Fruit fly (Drosophila melanogaster) whole organism, embryonic: Measurements from ENCODE around the gene CG6441.

ENCODE experiments used
- B-H2 ChIP-seq: fragments of 200-800 bp; sonication (Bioruptor generic); optimal IDR thresholded peaks from 2 replicates; lab custom pipeline; 2018; ENCODE audit warnings: missing biosample characterization, mild to moderate bottlenecking, missing genetic modification characterization
- CG10267 ChIP-seq: fragments of 200-800 bp; sonication (Bioruptor generic); optimal IDR thresholded peaks from 2 replicates; lab custom pipeline; 2018; ENCODE audit warnings: missing biosample characterization, mild to moderate bottlenecking, missing genetic modification characterization, moderate library complexity
- CG12236 ChIP-seq: fragments of 200-800 bp; sonication (Bioruptor generic); optimal IDR thresholded peaks from 2 replicates; lab custom pipeline; 2016; ENCODE audit warnings: missing biosample characterization, missing genetic modification characterization
- CG14710 ChIP-seq: fragments of 200-800 bp; sonication (Bioruptor generic); optimal IDR thresholded peaks from 3 replicates; lab custom pipeline; 2019; ENCODE audit warnings: missing biosample characterization, mild to moderate bottlenecking, missing genetic modification characterization, moderate library complexity
- CG14860 ChIP-seq: fragments of 200-800 bp; sonication (Bioruptor generic); IDR thresholded peaks from 3 replicates; pipeline ENCODE4 v1.3.6; 2022; ENCODE audit warnings: missing biosample characterization, missing genetic modification characterization; ENCODE audit not compliant: partially characterized antibody
- CG1529 ChIP-seq: fragments of 200-800 bp; sonication (Bioruptor generic); optimal IDR thresholded peaks from 3 replicates; lab custom pipeline; 2018; ENCODE audit warnings: missing biosample characterization, missing genetic modification characterization
- CG15601 ChIP-seq: fragments of 200-800 bp; sonication (Bioruptor generic); optimal IDR thresholded peaks from 3 replicates; lab custom pipeline; 2019; ENCODE audit warnings: missing biosample characterization, mild to moderate bottlenecking, missing genetic modification characterization, moderate library complexity
- CG16779 ChIP-seq: fragments of 200-800 bp; sonication (Bioruptor generic); IDR thresholded peaks from 2 replicates; pipeline ENCODE4 v1.3.6; 2022; ENCODE audit warnings: missing biosample characterization, missing genetic modification characterization
- CG17568 ChIP-seq: fragments of 200-800 bp; sonication (Bioruptor generic); optimal IDR thresholded peaks from 2 replicates; lab custom pipeline; 2018; ENCODE audit warnings: missing biosample characterization, mild to moderate bottlenecking, missing genetic modification characterization, moderate library complexity
- CG17829 ChIP-seq: fragments of 200-800 bp; optimal IDR thresholded peaks from 2 replicates; lab custom pipeline; 2019; ENCODE audit warnings: missing biosample characterization, mild to moderate bottlenecking, missing genetic modification characterization, moderate library complexity
- CG2712 ChIP-seq: fragments of 200-800 bp; optimal IDR thresholded peaks from 3 replicates; lab custom pipeline; 2019; ENCODE audit warnings: missing biosample characterization, mild to moderate bottlenecking, missing genetic modification characterization, moderate library complexity
- CG3065 ChIP-seq: fragments of 200-800 bp; sonication (Bioruptor generic); optimal IDR thresholded peaks from 2 replicates; lab custom pipeline; 2016; ENCODE audit warnings: missing biosample characterization, missing genetic modification characterization
- CG32767 ChIP-seq: fragments of 200-800 bp; sonication (Bioruptor generic); IDR thresholded peaks from 2 replicates; pipeline ENCODE4 v1.3.6; 2022; ENCODE audit warnings: missing biosample characterization, missing genetic modification characterization
- CG33213 ChIP-seq: fragments of 200-800 bp; sonication (Bioruptor generic); optimal IDR thresholded peaks from 3 replicates; lab custom pipeline; 2016; ENCODE audit warnings: missing biosample characterization, missing genetic modification characterization
- CG9727 ChIP-seq: fragments of 200-800 bp; sonication (Bioruptor generic); optimal IDR thresholded peaks from 3 replicates; lab custom pipeline; 2017; ENCODE audit warnings: missing biosample characterization, mild to moderate bottlenecking, missing genetic modification characterization
- CG9797 ChIP-seq: fragments of 200-800 bp; sonication (Bioruptor generic); optimal IDR thresholded peaks from 3 replicates; lab custom pipeline; 2018; ENCODE audit warnings: missing biosample characterization, mild to moderate bottlenecking, missing genetic modification characterization
- CG9817 ChIP-seq: fragments of 200-800 bp; sonication (Bioruptor generic); optimal IDR thresholded peaks from 2 replicates; lab custom pipeline; 2018; ENCODE audit warnings: missing biosample characterization, mild to moderate bottlenecking, missing genetic modification characterization, moderate library complexity
- Dip2 ChIP-seq: fragments of 200-800 bp; sonication (Bioruptor generic); IDR thresholded peaks from 2 replicates; pipeline ENCODE4 v1.3.6; 2022; ENCODE audit warnings: missing biosample characterization, missing genetic modification characterization
- Dip3 ChIP-seq: fragments of 200-800 bp; sonication (Bioruptor generic); optimal IDR thresholded peaks from 3 replicates; lab custom pipeline; 2016; ENCODE audit warnings: missing biosample characterization, missing genetic modification characterization
- Doc3 ChIP-seq: fragments of 200-800 bp; sonication (Bioruptor generic); IDR thresholded peaks from 3 replicates; pipeline ENCODE4 v1.3.6; 2022; ENCODE audit warnings: missing biosample characterization, missing genetic modification characterization; ENCODE audit not compliant: partially characterized antibody
- E2f2 ChIP-seq: fragments of 200-800 bp; sonication (Bioruptor generic); IDR thresholded peaks from 2 replicates; pipeline ENCODE4 v1.3.6; 2022; ENCODE audit warnings: missing biosample characterization, missing genetic modification characterization
- Gug ChIP-seq: fragments of 200-800 bp; sonication (Bioruptor generic); IDR thresholded peaks from 4 replicates; pipeline ENCODE4 v1.3.6; 2022; ENCODE audit warnings: missing biosample characterization, missing genetic modification characterization
- HHEX ChIP-seq: fragments of 200-800 bp; sonication (Bioruptor generic); optimal IDR thresholded peaks from 3 replicates; lab custom pipeline; 2017; ENCODE audit warnings: missing biosample characterization, mild to moderate bottlenecking, missing genetic modification characterization, missing genetic modification reagents
- Hr39 ChIP-seq: fragments of >200 bp; optimal IDR thresholded peaks from 2 replicates; lab custom pipeline; 2017
- Meics ChIP-seq: fragments of 200-800 bp; sonication (Bioruptor generic); optimal IDR thresholded peaks from 2 replicates; lab custom pipeline; 2017; ENCODE audit warnings: missing biosample characterization, mild to moderate bottlenecking, missing genetic modification characterization
- NC2α ChIP-seq: fragments of 200-800 bp; sonication (Bioruptor generic); optimal IDR thresholded peaks from 2 replicates; lab custom pipeline; 2016; ENCODE audit warnings: missing biosample characterization, missing genetic modification characterization
- NK7.1 ChIP-seq: fragments of 200-800 bp; sonication (Bioruptor generic); optimal IDR thresholded peaks from 3 replicates; lab custom pipeline; 2016; ENCODE audit warnings: missing biosample characterization, missing genetic modification characterization
- Oli ChIP-seq: fragments of 200-800 bp; sonication (Bioruptor generic); optimal IDR thresholded peaks from 2 replicates; lab custom pipeline; 2018; ENCODE audit warnings: missing biosample characterization, mild to moderate bottlenecking, missing genetic modification characterization, moderate library complexity
- Trl ChIP-seq, 3 experiments: fragments of >200 bp in 2 of 3; fragments of 200-800 bp in 1 of 3; sonication (Bioruptor generic) in 1 of 3; optimal IDR thresholded peaks; 2 replicates in 1 of 3; 3 replicates in 2 of 3; lab custom pipeline; 2016 to 2017; ENCODE audit warnings: missing biosample characterization in 1 of 3, missing genetic modification characterization in 1 of 3
- Xrp1 ChIP-seq: fragments of 200-800 bp; sonication (Bioruptor generic); IDR thresholded peaks from 2 replicates; pipeline ENCODE4 v1.3.6; 2022; ENCODE audit warnings: missing biosample characterization, missing genetic modification characterization
- bsh ChIP-seq, 2 experiments: fragments of 200-800 bp; sonication (Bioruptor generic); optimal IDR thresholded peaks; 2 replicates each; lab custom pipeline; 2017 to 2018; ENCODE audit warnings: mild to moderate bottlenecking in 2 of 2, missing biosample characterization in 2 of 2, missing genetic modification characterization in 2 of 2, moderate library complexity in 1 of 2
- chif ChIP-seq, 2 experiments: fragments of 200-800 bp; sonication (Bioruptor generic); optimal IDR thresholded peaks; 3 replicates each; lab custom pipeline; 2016; ENCODE audit warnings: missing biosample characterization in 2 of 2, missing genetic modification characterization in 2 of 2
- crc ChIP-seq: fragments of 200-800 bp; sonication (Bioruptor generic); optimal IDR thresholded peaks from 2 replicates; lab custom pipeline; 2016; ENCODE audit warnings: missing biosample characterization, missing genetic modification characterization
- dmrt11E ChIP-seq: fragments of 200-800 bp; sonication (Bioruptor generic); optimal IDR thresholded peaks from 3 replicates; lab custom pipeline; 2018; ENCODE audit warnings: missing biosample characterization, mild to moderate bottlenecking, missing genetic modification characterization, moderate library complexity
- fd3F ChIP-seq: fragments of 200-800 bp; sonication (Bioruptor generic); optimal IDR thresholded peaks from 2 replicates; lab custom pipeline; 2018; ENCODE audit warnings: missing biosample characterization, mild to moderate bottlenecking, missing genetic modification characterization, moderate library complexity
- inv ChIP-seq: fragments of 200-800 bp; sonication (Bioruptor generic); IDR thresholded peaks from 2 replicates; pipeline ENCODE4 v1.3.6; 2022; ENCODE audit warnings: missing biosample characterization, missing genetic modification characterization; ENCODE audit not compliant: partially characterized antibody
- ken ChIP-seq: fragments of 200-800 bp; sonication (Bioruptor generic); IDR thresholded peaks from 3 replicates; pipeline ENCODE4 v1.3.6; 2022; ENCODE audit warnings: missing biosample characterization, missing genetic modification characterization
- knrl ChIP-seq: fragments of 200-800 bp; sonication (Bioruptor generic); IDR thresholded peaks from 3 replicates; pipeline ENCODE4 v1.3.6; 2022; ENCODE audit warnings: missing biosample characterization, missing genetic modification characterization; ENCODE audit not compliant: partially characterized antibody
- lbe ChIP-seq: fragments of 200-800 bp; sonication (Bioruptor generic); optimal IDR thresholded peaks from 2 replicates; lab custom pipeline; 2016; ENCODE audit warnings: missing biosample characterization, mild to moderate bottlenecking, missing genetic modification characterization
- luna ChIP-seq: fragments of 200-800 bp; sonication (Bioruptor generic); optimal IDR thresholded peaks from 2 replicates; lab custom pipeline; 2016; ENCODE audit warnings: missing biosample characterization, missing genetic modification characterization
- pan ChIP-seq, 4 experiments: fragments of >200 bp in 3 of 4; fragments of 200-800 bp in 1 of 4; sonication (Bioruptor generic) in 1 of 4; optimal IDR thresholded peaks in 3 of 4; IDR thresholded peaks in 1 of 4; 2 replicates each; pipeline versions ENCODE4 v1.3.6 to Lab custom; 2017 to 2022; ENCODE audit warnings: missing biosample characterization in 2 of 4, missing genetic modification characterization in 2 of 4, mixed read lengths in 1 of 4
- pho ChIP-seq: fragments of 200-800 bp; sonication (Bioruptor generic); optimal IDR thresholded peaks from 2 replicates; lab custom pipeline; 2016; ENCODE audit warnings: missing biosample characterization, missing genetic modification characterization
- phol ChIP-seq: fragments of 200-800 bp; sonication (Bioruptor generic); optimal IDR thresholded peaks from 3 replicates; lab custom pipeline; 2018; ENCODE audit warnings: missing biosample characterization, mild to moderate bottlenecking, missing genetic modification characterization, moderate library complexity
- ttk ChIP-seq: fragments of 200-800 bp; sonication (Bioruptor generic); IDR thresholded peaks from 2 replicates; pipeline ENCODE4 v2.1.2; 2022; ENCODE audit warnings: missing biosample characterization, missing genetic modification characterization
- tup ChIP-seq: fragments of 200-800 bp; sonication (Bioruptor generic); optimal IDR thresholded peaks from 2 replicates; lab custom pipeline; 2016; ENCODE audit warnings: missing biosample characterization, mild to moderate bottlenecking, missing genetic modification characterization, moderate library complexity
- twi ChIP-seq: fragments of 200-800 bp; optimal IDR thresholded peaks from 2 replicates; lab custom pipeline; 2019; ENCODE audit warnings: missing biosample characterization, mild to moderate bottlenecking, missing genetic modification characterization, moderate library complexity
- tx ChIP-seq: fragments of 200-800 bp; sonication (Bioruptor generic); optimal IDR thresholded peaks from 2 replicates; lab custom pipeline; 2016; ENCODE audit warnings: missing biosample characterization, missing genetic modification characterization
- wdn ChIP-seq: fragments of 200-800 bp; sonication (Bioruptor generic); IDR thresholded peaks from 2 replicates; pipeline ENCODE4 v1.3.6; 2022; ENCODE audit warnings: missing biosample characterization, missing genetic modification characterization
- z ChIP-seq: fragments of 200-800 bp; sonication (Bioruptor generic); IDR thresholded peaks from 3 replicates; pipeline ENCODE4 v1.3.6; 2022; ENCODE audit warnings: missing biosample characterization, missing genetic modification characterization

The CG6441 gene

dm6 chr2L:7434737-7435356 lies 39.7 kb upstream of the CG6441 start (continued):
- no peak for TF ChIP-seq pan (optimal IDR thresholded peaks at IDR 0.05; lab: Kevin White, UChicago)
- TF ChIP-seq pan (GFP tag; optimal IDR thresholded peaks at IDR 0.05 in 1 of 2, IDR thresholded peaks at IDR 0.05 in 1 of 2), result peak in 1 of 2 experiments; percentile 55
- TF ChIP-seq CG17568 (GFP tag; lab: Kevin White, UChicago), result no peak
- TF ChIP-seq Meics (GFP tag; lab: Kevin White, UChicago), result peak; percentile 53
- no peak for TF ChIP-seq CG16779
- TF ChIP-seq CG1529 (GFP tag; lab: Kevin White, UChicago), result no peak
- TF ChIP-seq tx (GFP tag; lab: Kevin White, UChicago), result no peak
- TF ChIP-seq Doc3 (GFP tag; lab: Robert Waterston, UW), result no peak
- no peak for TF ChIP-seq pho (GFP tag; lab: Kevin White, UChicago)
- no peak for TF ChIP-seq chif (GFP tag; optimal IDR thresholded peaks at IDR 0.05; lab: Kevin White, UChicago)
- TF ChIP-seq Dip3 (GFP tag; lab: Kevin White, UChicago), result no peak
- TF ChIP-seq NC2α (GFP tag; lab: Kevin White, UChicago), result no peak
- TF ChIP-seq CG17829 (tag; lab: Kevin White, UChicago), result no peak
- TF ChIP-seq dmrt11E (tag; lab: Kevin White, UChicago), result no peak
- TF ChIP-seq CG15601, result peak; percentile 21
- no peak for TF ChIP-seq CG9817 (tag; lab: Kevin White, UChicago)
- TF ChIP-seq CG14710 (tag; lab: Kevin White, UChicago), result no peak
- TF ChIP-seq CG33213, result no peak
- peak; percentile 35; the same call in 1 of the 2 replicates for TF ChIP-seq E2f2
- no peak for TF ChIP-seq z
- TF ChIP-seq twi (tag; lab: Kevin White, UChicago), result no peak
- peak; percentile 5; the same call in 1 of the 3 replicates for TF ChIP-seq ken
- TF ChIP-seq crc (GFP tag; lab: Kevin White, UChicago), result no peak
- TF ChIP-seq fd3F (GFP tag; lab: Kevin White, UChicago), result peak; percentile 25
- TF ChIP-seq B-H2, result peak; percentile 18
- TF ChIP-seq Xrp1 (GFP tag; lab: Robert Waterston, UW), result peak; percentile 30; the same call in 1 of the 2 replicates
- TF ChIP-seq Trl (optimal IDR thresholded peaks at IDR 0.05; lab: Kevin White, UChicago), result no peak
- TF ChIP-seq Trl (GFP tag; optimal IDR thresholded peaks at IDR 0.05; lab: Kevin White, UChicago), result no peak
- TF ChIP-seq lbe, result no peak
- peak; percentile 26 to 45 for TF ChIP-seq bsh (GFP tag; optimal IDR thresholded peaks at IDR 0.05; lab: Kevin White, UChicago)
- TF ChIP-seq CG14860 (GFP tag; lab: Robert Waterston, UW), result no peak
- TF ChIP-seq CG12236 (GFP tag; lab: Kevin White, UChicago), result no peak
- TF ChIP-seq inv (GFP tag; lab: Robert Waterston, UW), result no peak
- TF ChIP-seq luna (GFP tag; lab: Kevin White, UChicago), result no peak
- TF ChIP-seq CG10267, result peak; percentile 8
- no peak for TF ChIP-seq CG9727
- TF ChIP-seq phol, result no peak
- TF ChIP-seq knrl (GFP tag; lab: Robert Waterston, UW), result no peak
- TF ChIP-seq CG2712 (tag; lab: Kevin White, UChicago), result peak; percentile 41
- no peak for TF ChIP-seq Dip2 (GFP tag; lab: Robert Waterston, UW)
- TF ChIP-seq Gug, result no peak; the same call in 3 of the 4 replicates
- TF ChIP-seq CG32767, result peak; percentile 21; the same call in 1 of the 2 replicates
- TF ChIP-seq Oli (tag; lab: Kevin White, UChicago), result no peak
- peak; percentile 48; the same call in 1 of the 2 replicates for TF ChIP-seq ttk (GFP tag; lab: Robert Waterston, UW)
- TF ChIP-seq tup, result no peak
- TF ChIP-seq HHEX (GFP tag; lab: Kevin White, UChicago), result no peak
- TF ChIP-seq CG9797, result no peak
- TF ChIP-seq CG3065 (GFP tag; lab: Kevin White, UChicago), result no peak
- TF ChIP-seq Hr39 (lab: Kevin White, UChicago), result no peak
- no peak for TF ChIP-seq NK7.1
- TF ChIP-seq wdn (GFP tag; lab: Robert Waterston, UW), result 0 out of 2 replicates have a peak, but pooled peaks have one; percentile 67
